Worm (Caenorhabditis elegans): ENCODE data around the gene Y43F8B.9.

DNA sequence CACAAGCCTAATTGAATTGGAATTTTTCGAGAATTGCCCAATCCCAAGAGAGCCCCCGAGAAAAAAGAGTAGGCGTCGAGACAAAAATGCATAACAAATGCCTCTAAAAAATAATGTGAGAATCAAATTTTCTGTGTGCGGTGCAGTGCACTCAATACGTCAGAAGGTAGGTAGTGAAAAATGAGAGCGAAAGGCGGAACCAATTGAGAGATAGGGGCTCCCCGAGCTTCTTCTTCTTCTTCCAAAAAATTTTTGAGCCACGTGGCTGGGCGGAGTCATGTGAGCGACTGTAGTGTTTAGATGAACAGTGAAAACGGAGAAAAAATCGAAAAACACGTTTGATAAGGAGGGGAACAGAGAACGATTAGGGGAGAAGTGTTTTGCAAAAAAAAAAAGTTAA lies 46.6 kb downstream of the Y43F8B.9 start:
- no peak for TF ChIP-seq zip-5 (tag; optimal IDR thresholded peaks at IDR 0.05)
- no peak for TF ChIP-seq fkh-6 (tag; optimal IDR thresholded peaks at IDR 0.05)
- no peak for TF ChIP-seq pha-4 (tag; optimal IDR thresholded peaks at IDR 0.05)
- no peak for TF ChIP-seq hlh-30 (tag; optimal IDR thresholded peaks at IDR 0.05; ENCODE audit: insufficient read depth)
- no peak for TF ChIP-seq che-1 (tag; optimal IDR thresholded peaks at IDR 0.05)
- no peak for TF ChIP-seq unc-86 (tag; optimal IDR thresholded peaks at IDR 0.05)
